Fruit fly (Drosophila melanogaster) whole organism: ENCODE results near the gene jp.

Experiments
- CG8478 ChIP-seq: fragments of >200 bp; optimal IDR thresholded peaks from 2 replicates; lab custom pipeline; 2018; ENCODE audit warnings: inconsistent platforms
- Dll ChIP-seq: fragments of >200 bp; optimal IDR thresholded peaks from 2 replicates; lab custom pipeline; 2017
- EcR ChIP-seq, 2 experiments: fragments of >200 bp; optimal IDR thresholded peaks; 2 replicates each; lab custom pipeline; 2017; ENCODE audit warnings: missing biosample characterization in 2 of 2, missing genetic modification characterization in 2 of 2, missing genetic modification reagents in 2 of 2
- pan ChIP-seq: fragments of >200 bp; optimal IDR thresholded peaks from 2 replicates; lab custom pipeline; 2017
- psq ChIP-seq: fragments of >200 bp; optimal IDR thresholded peaks from 2 replicates; lab custom pipeline; 2017
- usp ChIP-seq: fragments of >200 bp; optimal IDR thresholded peaks from 2 replicates; lab custom pipeline; 2017; ENCODE audit warnings: missing biosample characterization, missing genetic modification characterization, mixed read lengths

jp gene

DNA sequence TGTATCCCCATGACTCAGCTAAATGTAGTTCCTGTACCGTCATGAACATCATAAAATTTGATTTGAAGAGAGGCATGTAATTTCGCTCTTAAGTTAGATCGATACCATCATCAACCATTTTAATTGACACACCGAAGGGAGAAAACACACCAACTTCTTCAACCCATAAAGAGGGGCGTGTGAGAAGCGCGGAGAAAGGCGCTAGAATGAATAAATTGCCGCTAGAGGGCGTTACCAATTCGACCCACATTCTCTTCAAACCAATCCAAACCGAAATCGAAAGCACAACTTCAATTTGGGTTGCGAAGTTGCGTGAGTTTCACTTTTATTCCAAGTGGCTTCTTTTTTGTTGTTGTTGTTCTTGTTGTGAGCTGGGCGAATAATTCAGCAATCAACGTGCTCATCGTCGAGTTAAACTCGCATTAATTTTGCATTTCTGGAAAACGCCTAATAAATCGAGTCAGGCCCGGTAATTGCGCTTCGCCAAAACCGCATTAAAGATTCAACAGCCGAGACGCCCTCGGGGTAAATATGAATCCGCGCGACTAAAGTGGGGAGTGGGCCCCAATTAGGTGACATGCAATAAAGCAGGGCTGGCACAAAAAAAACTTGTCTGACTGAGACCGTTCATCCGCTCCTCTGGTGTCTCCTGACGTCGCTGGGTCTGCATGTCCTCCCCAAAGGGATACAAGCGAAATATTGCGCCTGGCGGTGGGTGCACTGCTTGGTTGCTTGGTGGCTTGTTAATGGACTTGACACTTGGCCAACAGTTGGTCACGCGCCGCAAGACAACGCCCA, 54.0 kb downstream of the jp start:
- no peak for TF ChIP-seq Dll
- TF ChIP-seq pan, result no peak
- TF ChIP-seq psq (lab: Kevin White, UChicago), result no peak
- no peak for TF ChIP-seq CG8478 (lab: Kevin White, UChicago)
- no peak for TF ChIP-seq usp (GFP tag; lab: Kevin White, UChicago)
- TF ChIP-seq EcR (GFP tag; optimal IDR thresholded peaks at IDR 0.05; lab: Kevin White, UChicago), result no peak

DNA sequence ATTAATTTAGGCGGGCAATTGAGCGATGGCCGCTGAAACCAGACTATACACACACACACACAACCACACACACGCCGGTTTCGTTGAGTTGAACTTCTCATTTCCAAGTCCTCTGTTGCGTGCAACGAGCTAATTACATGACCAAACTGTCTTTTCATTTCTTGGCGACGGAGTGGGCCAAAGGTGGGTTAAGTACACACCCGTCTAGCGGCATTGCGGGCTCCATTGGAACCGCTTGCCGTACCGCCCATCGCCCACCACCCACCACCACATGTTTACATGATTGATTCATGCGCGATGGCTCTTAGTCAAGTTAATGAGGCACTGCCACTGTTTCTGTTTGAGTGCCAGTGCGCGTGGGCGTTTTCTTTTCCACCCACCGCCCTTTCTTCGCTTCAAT, 56.1 kb downstream of the jp start:
- TF ChIP-seq Dll, result no peak
- no peak for TF ChIP-seq pan
- no peak for TF ChIP-seq psq (lab: Kevin White, UChicago)
- no peak for TF ChIP-seq EcR (GFP tag; optimal IDR thresholded peaks at IDR 0.05; lab: Kevin White, UChicago)
- no peak for TF ChIP-seq usp (GFP tag; lab: Kevin White, UChicago)
- TF ChIP-seq CG8478 (lab: Kevin White, UChicago), result no peak

DNA sequence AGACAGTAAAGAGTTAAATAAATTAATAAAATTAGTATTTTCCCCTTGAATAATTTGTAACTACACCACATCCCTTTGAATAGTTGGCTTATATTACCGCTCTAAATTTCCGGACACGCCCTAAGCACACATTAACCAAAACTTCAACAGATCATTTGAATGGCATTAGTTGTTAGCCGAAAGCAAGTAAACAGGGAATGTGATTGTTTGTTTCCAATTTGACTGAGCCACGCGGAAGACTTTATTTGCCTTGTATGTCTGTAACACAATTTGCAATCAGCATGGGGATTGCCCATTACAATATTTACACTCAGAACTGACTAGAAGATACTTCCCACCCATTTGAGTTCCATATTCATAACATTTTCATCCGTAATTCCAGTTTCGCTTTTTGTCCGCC, 56.9 kb downstream of the jp start:
- TF ChIP-seq usp (GFP tag; lab: Kevin White, UChicago), result no peak
- TF ChIP-seq psq (lab: Kevin White, UChicago), result no peak
- TF ChIP-seq EcR (GFP tag; optimal IDR thresholded peaks at IDR 0.05; lab: Kevin White, UChicago), result no peak
- no peak for TF ChIP-seq Dll
- no peak for TF ChIP-seq CG8478 (lab: Kevin White, UChicago)
- TF ChIP-seq pan, result no peak

DNA sequence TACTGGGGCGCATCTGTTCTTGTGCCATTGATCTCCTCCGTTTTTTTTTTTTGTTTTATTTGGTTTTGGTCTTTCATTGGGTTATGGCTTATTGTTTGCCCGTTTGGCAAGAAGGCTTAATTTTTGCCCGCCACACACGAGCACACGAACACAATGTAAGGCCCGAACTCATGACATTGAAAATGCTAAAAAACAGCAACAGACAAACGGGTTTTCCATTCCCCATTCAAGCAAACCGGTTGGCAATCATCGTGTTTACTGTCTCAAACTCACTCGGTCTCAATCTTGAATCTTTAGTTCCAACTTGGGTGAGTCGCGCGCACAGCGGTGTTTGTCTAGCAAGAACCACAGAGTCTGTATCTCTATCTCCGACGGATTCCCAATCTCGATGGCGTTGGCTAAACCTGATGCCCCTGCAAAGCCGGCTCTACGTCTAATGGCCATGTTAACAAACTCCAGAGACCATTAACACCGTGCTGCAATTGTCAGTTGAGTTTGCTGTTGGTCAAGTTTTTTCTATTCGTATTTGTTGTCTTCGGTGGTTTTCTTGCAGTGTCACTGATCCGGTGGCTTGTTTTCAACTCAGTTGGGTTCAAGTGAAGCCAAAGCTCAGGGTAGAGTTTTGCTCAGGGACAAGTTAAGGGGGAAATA, 57.9 kb downstream of the jp start:
- TF ChIP-seq EcR (GFP tag; optimal IDR thresholded peaks at IDR 0.05; lab: Kevin White, UChicago), result peak in 1 of 2 experiments; percentile 87
- no peak for TF ChIP-seq usp (GFP tag; lab: Kevin White, UChicago)

DNA sequence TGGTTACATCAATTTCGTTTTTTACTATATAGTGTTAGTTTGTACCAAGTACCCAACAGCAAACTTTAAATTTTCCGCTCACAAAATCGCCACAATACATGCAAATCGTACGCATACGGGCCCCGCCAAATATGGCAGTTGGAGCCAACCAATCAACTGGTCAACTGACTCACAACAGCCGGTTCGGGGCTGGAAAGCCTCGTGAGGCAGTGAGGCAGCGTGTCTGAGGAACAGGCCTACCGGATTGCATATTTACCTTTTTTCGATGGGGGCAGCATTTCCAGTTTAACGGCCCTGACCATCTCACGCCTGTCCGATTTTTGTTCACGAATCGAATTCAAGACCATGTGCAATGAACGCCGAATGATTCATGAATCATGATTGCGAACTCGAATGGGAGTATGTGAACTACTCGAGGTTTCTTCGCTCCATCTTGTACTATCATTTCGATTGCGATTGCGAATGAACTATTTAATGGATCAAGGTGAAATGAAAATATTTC, 60.0 kb downstream of the jp start:
- TF ChIP-seq EcR (GFP tag; optimal IDR thresholded peaks at IDR 0.05; lab: Kevin White, UChicago) (no peak), usp (GFP tag; lab: Kevin White, UChicago) (no peak), CG8478 (lab: Kevin White, UChicago) (no peak), Dll (no peak), psq (lab: Kevin White, UChicago) (no peak), pan (no peak)

DNA sequence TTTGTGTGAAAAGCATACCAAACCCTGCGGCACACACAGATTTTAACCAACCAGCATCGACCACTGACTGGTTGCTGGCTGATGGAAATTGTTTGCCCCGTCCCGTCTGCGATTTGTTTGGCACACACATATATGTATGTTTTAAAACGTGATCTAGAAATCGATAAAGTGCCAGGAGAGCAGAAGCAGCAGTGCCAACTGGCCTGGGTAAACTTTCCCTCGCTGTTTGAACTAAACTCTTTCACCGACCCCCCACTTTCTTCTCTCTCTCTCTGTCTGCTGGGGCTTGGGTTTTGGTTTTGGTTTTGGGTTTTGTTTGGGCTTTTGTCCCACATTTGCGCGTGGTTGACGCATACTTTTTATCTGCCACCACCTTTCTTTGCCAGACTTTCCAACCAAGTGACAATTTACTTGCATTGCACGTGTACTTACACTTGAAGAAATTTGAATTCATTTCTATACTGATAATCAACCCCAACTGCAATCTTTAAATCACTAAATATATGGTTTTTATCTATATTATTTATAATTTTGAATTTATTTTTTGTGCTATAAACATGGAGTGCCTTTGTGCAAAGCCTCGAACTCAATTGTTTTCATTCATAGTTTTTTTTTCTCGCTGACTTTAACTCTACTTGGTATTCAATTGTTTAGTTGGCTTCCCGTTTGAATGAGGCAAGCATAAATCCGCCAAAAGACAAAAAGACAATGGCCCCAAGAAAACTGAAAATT, 61.0 kb downstream of the jp start:
- TF ChIP-seq psq (lab: Kevin White, UChicago) (no peak), EcR (GFP tag; optimal IDR thresholded peaks at IDR 0.05; lab: Kevin White, UChicago) (no peak), usp (GFP tag; lab: Kevin White, UChicago) (no peak), CG8478 (lab: Kevin White, UChicago) (no peak), Dll (no peak), pan (no peak)

DNA sequence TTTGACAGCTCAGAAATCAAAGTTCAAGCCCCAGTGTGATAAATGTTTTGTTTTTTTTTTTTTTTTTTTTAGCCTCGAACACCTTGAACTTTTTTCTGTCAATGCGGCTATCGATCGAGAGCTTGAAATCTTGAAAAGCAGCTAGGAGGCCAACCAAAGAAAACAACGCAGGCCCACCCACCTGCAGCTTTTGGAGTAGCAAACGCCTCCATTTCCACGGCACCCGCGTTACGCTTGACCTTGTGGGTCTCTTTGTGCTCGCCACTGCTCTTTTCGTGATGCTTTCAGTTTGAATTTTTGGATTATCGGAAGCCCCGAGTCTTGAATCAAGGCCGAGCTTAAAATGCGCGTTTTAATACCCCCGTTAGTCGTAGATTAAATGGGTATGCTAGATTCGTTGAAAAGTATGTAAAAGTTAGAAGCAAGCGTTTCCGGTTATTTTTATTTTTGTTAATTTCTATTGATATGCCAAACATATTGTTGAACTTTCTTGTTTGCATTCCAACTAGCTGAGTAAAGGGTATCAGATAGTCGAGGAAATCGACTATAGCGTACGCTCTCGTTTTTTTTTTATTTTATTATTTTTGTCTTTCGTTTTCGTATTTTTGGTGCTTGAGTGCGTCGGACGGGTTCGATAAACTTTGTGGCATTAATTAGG, 63.6 kb downstream of the jp start:
- no peak for TF ChIP-seq Dll
- TF ChIP-seq pan, result peak; percentile 33

DNA sequence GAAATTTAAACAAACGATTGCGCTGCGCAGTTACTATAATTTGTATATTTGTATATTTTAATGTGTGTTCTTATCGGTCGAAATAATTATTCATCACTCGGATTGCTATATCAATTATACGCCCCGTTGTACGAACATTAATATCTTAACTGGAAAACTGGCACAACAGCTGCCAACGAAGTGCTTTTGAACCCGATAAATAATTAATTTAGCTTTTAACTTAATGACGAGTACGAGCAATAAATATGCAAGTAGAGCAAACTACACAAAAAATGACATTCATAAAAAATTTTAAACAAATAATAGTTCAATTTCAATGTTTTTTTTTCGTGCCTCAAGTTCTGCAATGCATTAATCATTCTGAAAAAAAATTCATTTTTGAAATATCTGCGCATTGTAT, 66.1 kb downstream of the jp start:
- TF ChIP-seq EcR (GFP tag; optimal IDR thresholded peaks at IDR 0.05; lab: Kevin White, UChicago) (no peak), usp (GFP tag; lab: Kevin White, UChicago) (no peak), Dll (no peak), psq (lab: Kevin White, UChicago) (no peak), CG8478 (lab: Kevin White, UChicago) (no peak), pan (no peak)

DNA sequence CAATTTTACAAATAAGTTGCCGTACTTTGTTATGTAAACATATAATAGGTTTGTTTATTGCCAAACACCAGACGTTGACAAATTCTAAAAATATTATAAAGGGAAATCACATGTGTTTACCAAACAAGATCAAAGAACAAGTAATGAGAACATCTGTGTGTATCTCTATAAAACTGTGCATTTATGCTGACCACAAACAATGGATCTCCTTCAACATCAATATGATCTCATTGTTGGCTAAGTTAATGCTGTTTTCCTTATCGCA, 67.6 kb downstream of the jp start:
- no peak for TF ChIP-seq usp (GFP tag; lab: Kevin White, UChicago)
- no peak for TF ChIP-seq EcR (GFP tag; optimal IDR thresholded peaks at IDR 0.05; lab: Kevin White, UChicago)
- no peak for TF ChIP-seq Dll

DNA sequence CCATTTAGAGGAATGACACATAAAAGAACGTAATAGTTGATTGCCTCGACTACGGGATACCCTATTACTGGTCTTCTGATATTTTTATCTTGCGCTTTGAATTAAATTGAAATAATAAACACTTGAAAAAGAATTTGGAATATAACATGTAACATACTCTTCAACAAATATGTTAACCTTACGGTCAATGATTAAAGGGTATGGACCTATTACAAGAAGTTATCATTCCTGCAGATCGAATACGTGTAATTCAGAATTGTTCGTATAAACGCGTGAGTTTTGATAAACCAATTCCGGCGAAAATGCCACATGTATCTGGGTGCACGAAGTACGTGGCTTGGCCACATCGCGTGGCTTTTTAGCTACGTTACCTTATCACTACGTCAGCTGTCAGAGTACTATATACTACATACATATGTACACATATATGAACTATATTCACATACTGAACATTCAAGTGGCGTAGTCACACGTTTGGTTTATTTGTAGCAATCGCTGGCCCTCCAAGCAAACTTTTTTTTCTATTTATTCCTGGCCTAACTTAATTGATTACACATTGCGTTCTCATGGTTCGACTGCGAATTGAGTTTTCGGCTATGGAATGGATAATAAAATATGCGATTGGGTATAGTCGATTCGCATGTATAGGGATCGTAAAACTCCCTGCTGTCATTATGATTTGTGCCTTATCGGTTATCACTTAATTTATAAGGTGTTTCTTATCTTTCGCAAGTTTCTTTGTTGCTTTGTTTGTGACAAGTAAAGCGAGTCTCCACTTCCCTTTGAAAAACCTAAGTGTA, 68.2 kb downstream of the jp start:
- TF ChIP-seq usp (GFP tag; lab: Kevin White, UChicago) (no peak), CG8478 (lab: Kevin White, UChicago) (no peak), pan (no peak), EcR (GFP tag; optimal IDR thresholded peaks at IDR 0.05; lab: Kevin White, UChicago) (no peak), psq (lab: Kevin White, UChicago) (no peak), Dll (no peak)
